Fruit fly (Drosophila melanogaster) whole organism, embryonic: Measurements from ENCODE around the gene CG12123.
A peak's percentile ranks its signal among the peaks of the same experiment; 100 is the strongest.

Experiments used
- Atf3 ChIP-seq: fragments of 200-800 bp; sonication (Bioruptor generic); optimal IDR thresholded peaks from 3 replicates; lab custom pipeline; 2016; ENCODE audit warnings: missing biosample characterization, missing genetic modification characterization
- C15 ChIP-seq: fragments of 200-800 bp; sonication (Bioruptor generic); IDR thresholded peaks from 3 replicates; pipeline ENCODE4 v1.3.6; 2022; ENCODE audit warnings: missing biosample characterization, missing genetic modification characterization
- CG10431 ChIP-seq: fragments of 200-800 bp; sonication (Bioruptor generic); optimal IDR thresholded peaks from 3 replicates; lab custom pipeline; 2018; ENCODE audit warnings: missing biosample characterization, mild to moderate bottlenecking, missing genetic modification characterization
- CG10979 ChIP-seq: fragments of 200-800 bp; sonication (Bioruptor generic); optimal IDR thresholded peaks from 2 replicates; lab custom pipeline; 2018; ENCODE audit warnings: missing biosample characterization, mild to moderate bottlenecking, missing genetic modification characterization, moderate library complexity
- CG11456 ChIP-seq: fragments of 200-800 bp; sonication (Bioruptor generic); IDR thresholded peaks from 3 replicates; pipeline ENCODE4 v1.3.6; 2022; ENCODE audit warnings: missing biosample characterization, missing genetic modification characterization
- CG15601 ChIP-seq: fragments of 200-800 bp; sonication (Bioruptor generic); optimal IDR thresholded peaks from 3 replicates; lab custom pipeline; 2019; ENCODE audit warnings: missing biosample characterization, mild to moderate bottlenecking, missing genetic modification characterization, moderate library complexity
- CG16813 ChIP-seq: fragments of 200-800 bp; sonication (Bioruptor generic); IDR thresholded peaks from 3 replicates; pipeline ENCODE4 v1.3.6; 2022; ENCODE audit warnings: missing biosample characterization, missing genetic modification characterization; ENCODE audit not compliant: partially characterized antibody
- CG17359 ChIP-seq: fragments of 200-800 bp; sonication (Bioruptor generic); optimal IDR thresholded peaks from 3 replicates; lab custom pipeline; 2018; ENCODE audit warnings: missing biosample characterization, mild to moderate bottlenecking, missing genetic modification characterization, moderate library complexity
- CG17912 ChIP-seq: fragments of 200-800 bp; sonication (Bioruptor generic); optimal IDR thresholded peaks from 2 replicates; lab custom pipeline; 2018; ENCODE audit warnings: missing biosample characterization, mild to moderate bottlenecking, missing genetic modification characterization
- CG1832 ChIP-seq: fragments of 200-800 bp; sonication (Bioruptor generic); optimal IDR thresholded peaks from 2 replicates; lab custom pipeline; 2017; ENCODE audit warnings: missing biosample characterization, mild to moderate bottlenecking, missing genetic modification characterization, inconsistent platforms
- CG2129 ChIP-seq: fragments of 200-800 bp; sonication (Bioruptor generic); IDR thresholded peaks from 2 replicates; pipeline ENCODE4 v1.3.6; 2022; ENCODE audit warnings: missing biosample characterization, missing genetic modification characterization; ENCODE audit not compliant: partially characterized antibody
- CG32772 ChIP-seq: fragments of 200-800 bp; sonication (Bioruptor generic); IDR thresholded peaks from 2 replicates; pipeline ENCODE4 v1.3.6; 2022; ENCODE audit warnings: missing biosample characterization, missing genetic modification characterization
- CG6854 ChIP-seq: fragments of 200-800 bp; sonication (Bioruptor generic); optimal IDR thresholded peaks from 3 replicates; lab custom pipeline; 2017; ENCODE audit warnings: missing biosample characterization, mild to moderate bottlenecking, missing genetic modification characterization
- CG8290 ChIP-seq, 3 experiments: fragments of 200-800 bp; sonication (Bioruptor generic); optimal IDR thresholded peaks; 2 replicates each; lab custom pipeline; 2016 to 2019; ENCODE audit warnings: missing biosample characterization in 3 of 3, missing genetic modification characterization in 3 of 3, mild to moderate bottlenecking in 2 of 3, moderate library complexity in 1 of 3
- CG8478 ChIP-seq: fragments of >200 bp; optimal IDR thresholded peaks from 2 replicates; lab custom pipeline; 2018
- CG8944 ChIP-seq: fragments of 200-800 bp; sonication (Bioruptor generic); optimal IDR thresholded peaks from 3 replicates; lab custom pipeline; 2016; ENCODE audit warnings: missing biosample characterization, missing genetic modification characterization
- D ChIP-seq, 2 experiments: fragments of 200-800 bp in 1 of 2; fragments of >200 bp in 1 of 2; sonication (Bioruptor generic) in 1 of 2; optimal IDR thresholded peaks; 2 replicates in 1 of 2; 3 replicates in 1 of 2; lab custom pipeline; 2017; ENCODE audit warnings: mild to moderate bottlenecking in 1 of 2, missing biosample characterization in 1 of 2, missing genetic modification characterization in 1 of 2, missing genetic modification reagents in 1 of 2
- D19A ChIP-seq: fragments of 200-800 bp; optimal IDR thresholded peaks from 3 replicates; lab custom pipeline; 2019; ENCODE audit warnings: missing biosample characterization, mild to moderate bottlenecking, missing genetic modification characterization, moderate library complexity
- Dll ChIP-seq: fragments of 200-800 bp; sonication (Bioruptor generic); IDR thresholded peaks from 4 replicates; pipeline ENCODE4 v1.3.6; 2022; ENCODE audit warnings: missing biosample characterization, missing genetic modification characterization; ENCODE audit not compliant: partially characterized antibody
- Gug ChIP-seq: fragments of 200-800 bp; sonication (Bioruptor generic); IDR thresholded peaks from 4 replicates; pipeline ENCODE4 v1.3.6; 2022; ENCODE audit warnings: missing biosample characterization, missing genetic modification characterization
- H15 ChIP-seq: fragments of 200-800 bp; sonication (Bioruptor generic); IDR thresholded peaks from 3 replicates; pipeline ENCODE4 v1.3.6; 2022; ENCODE audit warnings: missing biosample characterization, missing genetic modification characterization
- HLH4C ChIP-seq: fragments of 200-800 bp; sonication (Bioruptor generic); IDR thresholded peaks from 3 replicates; pipeline ENCODE4 v1.3.6; 2022; ENCODE audit warnings: missing biosample characterization, missing genetic modification characterization; ENCODE audit not compliant: partially characterized antibody
- Hr3 ChIP-seq: fragments of 200-800 bp; sonication (Bioruptor generic); optimal IDR thresholded peaks from 3 replicates; lab custom pipeline; 2016; ENCODE audit warnings: missing biosample characterization, missing genetic modification characterization
- Oaz ChIP-seq: fragments of 200-800 bp; sonication (Bioruptor generic); IDR thresholded peaks from 2 replicates; pipeline ENCODE4 v1.3.6; 2022; ENCODE audit warnings: missing biosample characterization, missing genetic modification characterization
- Sry-β ChIP-seq: fragments of 200-800 bp; sonication (Bioruptor generic); optimal IDR thresholded peaks from 2 replicates; lab custom pipeline; 2018; ENCODE audit warnings: missing biosample characterization, mild to moderate bottlenecking, missing genetic modification characterization, moderate library complexity
- TFAM ChIP-seq: fragments of 200-800 bp; sonication (Bioruptor generic); optimal IDR thresholded peaks from 2 replicates; lab custom pipeline; 2017; ENCODE audit warnings: missing biosample characterization, missing genetic modification characterization, inconsistent platforms
- Taf1 ChIP-seq: fragments of 200-800 bp; sonication (Bioruptor generic); IDR thresholded peaks from 2 replicates; pipeline ENCODE4 v1.3.6; 2022; ENCODE audit warnings: missing biosample characterization, missing genetic modification characterization
- Tbp ChIP-seq: fragments of >200 bp; optimal IDR thresholded peaks from 2 replicates; lab custom pipeline; 2018; ENCODE audit warnings: missing biosample characterization, missing genetic modification characterization
- amos ChIP-seq: fragments of 200-800 bp; sonication (Bioruptor generic); IDR thresholded peaks from 2 replicates; pipeline ENCODE4 v1.3.6; 2022; ENCODE audit warnings: missing biosample characterization, missing genetic modification characterization; ENCODE audit not compliant: partially characterized antibody
- aop ChIP-seq: fragments of 200-800 bp; sonication (Bioruptor generic); IDR thresholded peaks from 2 replicates; pipeline ENCODE4 v1.3.6; 2022; ENCODE audit warnings: missing biosample characterization, missing genetic modification characterization
- ap ChIP-seq: fragments of 200-800 bp; sonication (Bioruptor generic); IDR thresholded peaks from 2 replicates; pipeline ENCODE4 v1.3.6; 2022; ENCODE audit warnings: missing biosample characterization, missing genetic modification characterization
- ase ChIP-seq: fragments of 200-800 bp; sonication (Bioruptor generic); IDR thresholded peaks from 3 replicates; pipeline ENCODE4 v1.3.6; 2022; ENCODE audit warnings: missing biosample characterization, missing genetic modification characterization
- bowl ChIP-seq: fragments of 200-800 bp; sonication (Bioruptor generic); IDR thresholded peaks from 2 replicates; pipeline ENCODE4 v1.3.6; 2022; ENCODE audit warnings: missing biosample characterization, missing genetic modification characterization
- cad ChIP-seq: fragments of >200 bp; optimal IDR thresholded peaks from 2 replicates; lab custom pipeline; 2017; ENCODE audit warnings: missing biosample characterization, missing genetic modification characterization
- caup ChIP-seq: fragments of 200-800 bp; sonication (Bioruptor generic); optimal IDR thresholded peaks from 3 replicates; lab custom pipeline; 2017; ENCODE audit warnings: missing biosample characterization, mild to moderate bottlenecking, missing genetic modification characterization, moderate library complexity; ENCODE audit not compliant: severe bottlenecking
- eyg ChIP-seq: fragments of 200-800 bp; sonication (Bioruptor generic); optimal IDR thresholded peaks from 3 replicates; lab custom pipeline; 2016; ENCODE audit warnings: missing biosample characterization, missing genetic modification characterization
- fd102C ChIP-seq: fragments of 200-800 bp; sonication (Bioruptor generic); optimal IDR thresholded peaks from 2 replicates; lab custom pipeline; 2018; ENCODE audit warnings: missing biosample characterization, mild to moderate bottlenecking, missing genetic modification characterization, moderate library complexity
- fd64A ChIP-seq: fragments of 200-800 bp; sonication (Bioruptor generic); optimal IDR thresholded peaks from 3 replicates; lab custom pipeline; 2018; ENCODE audit warnings: missing biosample characterization, mild to moderate bottlenecking, missing genetic modification characterization
- gcm ChIP-seq: fragments of 200-800 bp; sonication (Bioruptor generic); optimal IDR thresholded peaks from 2 replicates; lab custom pipeline; 2019; ENCODE audit warnings: missing biosample characterization, mild to moderate bottlenecking, missing genetic modification characterization, moderate library complexity
- gsb-n ChIP-seq: fragments of 200-800 bp; sonication (Bioruptor generic); optimal IDR thresholded peaks from 3 replicates; lab custom pipeline; 2018; ENCODE audit warnings: missing biosample characterization, mild to moderate bottlenecking, missing genetic modification characterization
- gt ChIP-seq: fragments of 200-800 bp; sonication (Bioruptor generic); IDR thresholded peaks from 2 replicates; pipeline ENCODE4 v1.3.6; 2022; ENCODE audit warnings: missing biosample characterization, missing genetic modification characterization
- ind ChIP-seq: fragments of 200-800 bp; sonication (Bioruptor generic); optimal IDR thresholded peaks from 3 replicates; lab custom pipeline; 2016; ENCODE audit warnings: missing biosample characterization, missing genetic modification characterization
- maf-S ChIP-seq: fragments of 200-800 bp; sonication (Bioruptor generic); optimal IDR thresholded peaks from 2 replicates; lab custom pipeline; 2016; ENCODE audit warnings: missing biosample characterization, missing genetic modification characterization
- oc ChIP-seq: fragments of 200-800 bp; sonication (Bioruptor generic); optimal IDR thresholded peaks from 2 replicates; lab custom pipeline; 2018; ENCODE audit warnings: missing biosample characterization, mild to moderate bottlenecking, missing genetic modification characterization, moderate library complexity
- salm ChIP-seq: fragments of 200-800 bp; sonication (Bioruptor generic); optimal IDR thresholded peaks from 2 replicates; lab custom pipeline; 2018; ENCODE audit warnings: missing biosample characterization, mild to moderate bottlenecking, missing genetic modification characterization
- slbo ChIP-seq: fragments of 200-800 bp; sonication (Bioruptor generic); IDR thresholded peaks from 2 replicates; pipeline ENCODE4 v1.3.6; 2022; ENCODE audit warnings: missing biosample characterization, missing genetic modification characterization
- sna ChIP-seq: fragments of 200-800 bp; sonication (Bioruptor generic); IDR thresholded peaks from 2 replicates; pipeline ENCODE4 v1.3.6; 2022; ENCODE audit warnings: missing biosample characterization, missing genetic modification characterization; ENCODE audit not compliant: partially characterized antibody
- tin ChIP-seq: fragments of 200-800 bp; sonication (Bioruptor generic); optimal IDR thresholded peaks from 3 replicates; lab custom pipeline; 2016; ENCODE audit warnings: missing biosample characterization, missing genetic modification characterization
- twi ChIP-seq: fragments of 200-800 bp; optimal IDR thresholded peaks from 2 replicates; lab custom pipeline; 2019; ENCODE audit warnings: missing biosample characterization, mild to moderate bottlenecking, missing genetic modification characterization, moderate library complexity

The CG12123 gene

DNA sequence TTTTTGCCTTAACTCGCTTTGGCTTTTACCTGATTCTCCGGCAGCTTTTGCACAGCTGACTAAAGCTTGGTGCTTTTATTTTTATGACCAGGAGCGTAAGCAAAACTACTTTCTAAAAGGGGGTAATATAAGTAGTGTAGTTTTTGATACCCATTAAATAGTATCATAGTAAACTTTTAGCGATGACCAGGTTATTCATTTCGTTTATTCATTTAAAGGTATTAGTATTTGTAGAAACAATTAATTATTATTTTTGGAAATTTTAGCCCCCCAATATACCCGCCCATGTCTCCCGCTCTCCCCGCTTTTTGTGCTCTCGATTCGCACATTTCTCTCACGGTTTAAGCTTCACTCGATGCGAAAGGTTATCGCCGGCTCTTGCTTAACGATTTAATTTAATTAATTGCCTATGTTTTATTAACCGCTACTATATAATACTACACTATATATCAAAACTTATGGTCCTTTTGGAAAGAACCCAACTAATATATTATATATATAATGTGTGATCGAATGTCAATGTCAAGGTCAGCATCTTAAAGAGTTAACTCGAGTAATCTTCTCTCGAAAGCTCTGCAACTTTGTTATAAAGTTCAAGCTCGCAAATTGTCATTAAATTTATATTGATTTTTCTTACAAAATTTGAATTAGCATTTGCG, 22.4 kb upstream of the CG12123 start, which contains the start of gene Sptr (continued):
- TF ChIP-seq D19A (tag; lab: Kevin White, UChicago) (peak; percentile 79), HLH4C (GFP tag; lab: Robert Waterston, UW) (no peak), Dll (no peak), twi (tag; lab: Kevin White, UChicago) (peak; percentile 32), CG32772 (GFP tag; lab: Robert Waterston, UW) (peak; percentile 84), ind (peak; percentile 86), CG11456 (GFP tag; lab: Robert Waterston, UW) (peak; percentile 88), amos (GFP tag; lab: Robert Waterston, UW) (no peak), Taf1 (GFP tag; lab: Robert Waterston, UW) (peak; percentile 90), CG6854 (GFP tag; lab: Kevin White, UChicago) (peak; percentile 88), fd102C (GFP tag; lab: Kevin White, UChicago) (no peak), ap (peak; percentile 80), Sry-β (GFP tag; lab: Kevin White, UChicago) (no peak), CG8478 (lab: Kevin White, UChicago) (no peak), bowl (GFP tag; lab: Robert Waterston, UW) (peak; percentile 84), gt (no peak), Oaz (peak; percentile 74), gcm (GFP tag; lab: Kevin White, UChicago) (peak; percentile 78), CG8290 (GFP tag; optimal IDR thresholded peaks at IDR 0.05; lab: Kevin White, UChicago) (peak; percentile 20), CG8290 (tag; optimal IDR thresholded peaks at IDR 0.05; lab: Kevin White, UChicago) (peak in 1 of 2 experiments; percentile 80), CG8944 (GFP tag; lab: Kevin White, UChicago) (peak; percentile 45), Gug (GFP tag; lab: Robert Waterston, UW) (peak; percentile 76; the same call in 3 of the 4 replicates), CG15601 (tag; lab: Kevin White, UChicago) (peak; percentile 58), caup (GFP tag; lab: Kevin White, UChicago) (peak; percentile 92), CG17359 (tag; lab: Kevin White, UChicago) (peak; percentile 89), CG1832 (GFP tag; lab: Kevin White, UChicago) (no peak), D (optimal IDR thresholded peaks at IDR 0.05; lab: Kevin White, UChicago) (no peak), D (GFP tag; optimal IDR thresholded peaks at IDR 0.05; lab: Kevin White, UChicago) (peak; percentile 57), cad (GFP tag; lab: Kevin White, UChicago) (no peak), fd64A (GFP tag; lab: Kevin White, UChicago) (no peak), sna (GFP tag; lab: Robert Waterston, UW) (no peak), slbo (GFP tag; lab: Robert Waterston, UW) (peak; percentile 94), maf-S (GFP tag; lab: Kevin White, UChicago) (peak; percentile 62), eyg (peak; percentile 67), tin (GFP tag; lab: Kevin White, UChicago) (peak; percentile 73), TFAM (GFP tag; lab: Kevin White, UChicago) (no peak), CG10431 (GFP tag; lab: Kevin White, UChicago) (no peak), C15 (GFP tag; lab: Robert Waterston, UW) (peak; percentile 79; the same call in 2 of the 3 replicates), gsb-n (tag; lab: Kevin White, UChicago) (peak; percentile 29), salm (tag; lab: Kevin White, UChicago) (peak; percentile 82), Hr3 (GFP tag; lab: Kevin White, UChicago) (peak; percentile 77), ase (GFP tag; lab: Robert Waterston, UW) (peak; percentile 77; the same call in 2 of the 3 replicates), Atf3 (peak; percentile 14), CG17912 (GFP tag; lab: Kevin White, UChicago) (no peak), CG2129 (GFP tag; lab: Robert Waterston, UW) (no peak), aop (GFP tag; lab: Robert Waterston, UW) (peak; percentile 56; the same call in 1 of the 2 replicates), H15 (GFP tag; lab: Robert Waterston, UW) (peak; percentile 90), Tbp (GFP tag; lab: Kevin White, UChicago) (no peak), oc (tag; lab: Kevin White, UChicago) (peak; percentile 64), CG10979 (tag; lab: Kevin White, UChicago) (peak; percentile 63), CG16813 (GFP tag; lab: Robert Waterston, UW) (no peak)
